Fruit fly (Drosophila melanogaster) whole organism, embryonic: Measurements from ENCODE around the gene Teh2.

Experiments used
- Abd-B ChIP-seq: fragments of 200-800 bp; sonication (Bioruptor generic); optimal IDR thresholded peaks from 2 replicates; lab custom pipeline; 2018; ENCODE audit warnings: missing biosample characterization, mild to moderate bottlenecking, missing genetic modification characterization, moderate library complexity
- Bgb ChIP-seq: fragments of 200-800 bp; sonication (Bioruptor generic); IDR thresholded peaks from 2 replicates; pipeline ENCODE4 v1.3.6; 2022; ENCODE audit warnings: missing biosample characterization, missing genetic modification characterization; ENCODE audit not compliant: partially characterized antibody
- CG10543 ChIP-seq: fragments of 200-800 bp; sonication (Bioruptor generic); optimal IDR thresholded peaks from 3 replicates; lab custom pipeline; 2017; ENCODE audit warnings: missing biosample characterization, mild to moderate bottlenecking, missing genetic modification characterization, moderate library complexity
- CG10654 ChIP-seq: fragments of 200-800 bp; sonication (Bioruptor generic); optimal IDR thresholded peaks from 2 replicates; lab custom pipeline; 2016; ENCODE audit warnings: missing biosample characterization, missing genetic modification characterization
- CG11085 ChIP-seq: fragments of 200-800 bp; sonication (Bioruptor generic); IDR thresholded peaks from 2 replicates; pipeline ENCODE4 v1.3.6; 2022; ENCODE audit warnings: missing biosample characterization, missing genetic modification characterization
- CG12104 ChIP-seq: fragments of 200-800 bp; sonication (Bioruptor generic); optimal IDR thresholded peaks from 3 replicates; lab custom pipeline; 2016; ENCODE audit warnings: missing biosample characterization, missing genetic modification characterization
- CG13123 ChIP-seq: fragments of 200-800 bp; sonication (Bioruptor generic); optimal IDR thresholded peaks from 2 replicates; lab custom pipeline; 2016; ENCODE audit warnings: missing biosample characterization, missing genetic modification characterization
- CG15269 ChIP-seq: fragments of 200-800 bp; sonication (Bioruptor generic); optimal IDR thresholded peaks from 2 replicates; lab custom pipeline; 2018; ENCODE audit warnings: missing biosample characterization, mild to moderate bottlenecking, missing genetic modification characterization, moderate library complexity
- CG17359 ChIP-seq: fragments of 200-800 bp; sonication (Bioruptor generic); optimal IDR thresholded peaks from 3 replicates; lab custom pipeline; 2018; ENCODE audit warnings: missing biosample characterization, mild to moderate bottlenecking, missing genetic modification characterization, moderate library complexity
- CG1792 ChIP-seq: fragments of 200-800 bp; sonication (Bioruptor generic); optimal IDR thresholded peaks from 2 replicates; lab custom pipeline; 2016; ENCODE audit warnings: missing biosample characterization, missing genetic modification characterization
- CG2120 ChIP-seq: fragments of 200-800 bp; sonication (Bioruptor generic); optimal IDR thresholded peaks from 3 replicates; lab custom pipeline; 2016; ENCODE audit warnings: missing biosample characterization, missing genetic modification characterization
- CG2875 ChIP-seq: fragments of 200-800 bp; sonication (Bioruptor generic); optimal IDR thresholded peaks from 2 replicates; lab custom pipeline; 2017; ENCODE audit warnings: missing biosample characterization, mild to moderate bottlenecking, missing genetic modification characterization, missing genetic modification reagents
- CG3838 ChIP-seq: fragments of 200-800 bp; sonication (Bioruptor generic); optimal IDR thresholded peaks from 3 replicates; lab custom pipeline; 2016; ENCODE audit warnings: missing biosample characterization, missing genetic modification characterization
- CG7963 ChIP-seq: fragments of 200-800 bp; sonication (Bioruptor generic); IDR thresholded peaks from 3 replicates; pipeline ENCODE4 v1.3.6; 2022; ENCODE audit warnings: missing biosample characterization, missing genetic modification characterization; ENCODE audit not compliant: partially characterized antibody
- CG7987 ChIP-seq: fragments of 200-800 bp; sonication (Bioruptor generic); optimal IDR thresholded peaks from 2 replicates; lab custom pipeline; 2018; ENCODE audit warnings: missing biosample characterization, mild to moderate bottlenecking, missing genetic modification characterization, moderate library complexity
- CG9609 ChIP-seq: fragments of 200-800 bp; sonication (Bioruptor generic); optimal IDR thresholded peaks from 3 replicates; lab custom pipeline; 2016; ENCODE audit warnings: missing biosample characterization, missing genetic modification characterization
- Camta ChIP-seq: fragments of 200-800 bp; sonication (Bioruptor generic); optimal IDR thresholded peaks from 2 replicates; lab custom pipeline; 2016; ENCODE audit warnings: missing biosample characterization, missing genetic modification characterization
- CkIIα-i1 ChIP-seq: fragments of 200-800 bp; sonication (Bioruptor generic); IDR thresholded peaks from 2 replicates; pipeline ENCODE4 v1.3.6; 2022; ENCODE audit warnings: missing biosample characterization, missing genetic modification characterization
- Ets65A ChIP-seq: fragments of 200-800 bp; sonication (Bioruptor generic); peaks from one replicate; lab custom pipeline; 2016; ENCODE audit warnings: missing biosample characterization, missing genetic modification characterization
- Gug ChIP-seq: fragments of 200-800 bp; sonication (Bioruptor generic); IDR thresholded peaks from 4 replicates; pipeline ENCODE4 v1.3.6; 2022; ENCODE audit warnings: missing biosample characterization, missing genetic modification characterization
- H2.0 ChIP-seq: fragments of 200-800 bp; sonication (Bioruptor generic); IDR thresholded peaks from 2 replicates; pipeline ENCODE4 v1.3.6; 2022; ENCODE audit warnings: missing biosample characterization, missing genetic modification characterization
- HLH3B ChIP-seq: fragments of 200-800 bp; sonication (Bioruptor generic); IDR thresholded peaks from 2 replicates; pipeline ENCODE4 v1.3.6; 2022; ENCODE audit warnings: missing biosample characterization, missing genetic modification characterization
- MBD-R2 ChIP-seq: fragments of 200-800 bp; sonication (Bioruptor generic); IDR thresholded peaks from 2 replicates; pipeline ENCODE4 v1.3.6; 2022; ENCODE audit warnings: missing biosample characterization, missing genetic modification characterization
- Mes4 ChIP-seq: fragments of 200-800 bp; sonication (Bioruptor generic); optimal IDR thresholded peaks from 2 replicates; lab custom pipeline; 2016; ENCODE audit warnings: missing biosample characterization, missing genetic modification characterization
- Ravus ChIP-seq: fragments of 200-800 bp; sonication (Bioruptor generic); IDR thresholded peaks from 2 replicates; pipeline ENCODE4 v1.3.6; 2022; ENCODE audit warnings: missing biosample characterization, missing genetic modification characterization
- TFAM ChIP-seq: fragments of 200-800 bp; sonication (Bioruptor generic); optimal IDR thresholded peaks from 2 replicates; lab custom pipeline; 2017; ENCODE audit warnings: missing biosample characterization, missing genetic modification characterization, inconsistent platforms
- Taf1 ChIP-seq: fragments of 200-800 bp; sonication (Bioruptor generic); IDR thresholded peaks from 2 replicates; pipeline ENCODE4 v1.3.6; 2022; ENCODE audit warnings: missing biosample characterization, missing genetic modification characterization
- az2 ChIP-seq: fragments of 200-800 bp; sonication (Bioruptor generic); optimal IDR thresholded peaks from 3 replicates; lab custom pipeline; 2016; ENCODE audit warnings: missing biosample characterization, missing genetic modification characterization
- bsh ChIP-seq, 2 experiments: fragments of 200-800 bp; sonication (Bioruptor generic); optimal IDR thresholded peaks; 2 replicates each; lab custom pipeline; 2017 to 2018; ENCODE audit warnings: mild to moderate bottlenecking in 2 of 2, missing biosample characterization in 2 of 2, missing genetic modification characterization in 2 of 2, moderate library complexity in 1 of 2
- chinmo ChIP-seq: fragments of 200-800 bp; sonication (Bioruptor generic); IDR thresholded peaks from 4 replicates; pipeline ENCODE4 v1.3.6; 2022; ENCODE audit warnings: missing biosample characterization, missing genetic modification characterization; ENCODE audit not compliant: partially characterized antibody
- crc ChIP-seq: fragments of 200-800 bp; sonication (Bioruptor generic); optimal IDR thresholded peaks from 2 replicates; lab custom pipeline; 2016; ENCODE audit warnings: missing biosample characterization, missing genetic modification characterization
- ems ChIP-seq: fragments of 200-800 bp; sonication (Bioruptor generic); optimal IDR thresholded peaks from 3 replicates; lab custom pipeline; 2016; ENCODE audit warnings: missing biosample characterization, missing genetic modification characterization
- ftz-f1 ChIP-seq: fragments of 200-800 bp; sonication (Bioruptor generic); optimal IDR thresholded peaks from 2 replicates; lab custom pipeline; 2016; ENCODE audit warnings: missing biosample characterization, missing genetic modification characterization
- grau ChIP-seq: fragments of 200-800 bp; optimal IDR thresholded peaks from 3 replicates; lab custom pipeline; 2019; ENCODE audit warnings: missing biosample characterization, mild to moderate bottlenecking, missing genetic modification characterization, moderate library complexity
- gro ChIP-seq: fragments of 200-800 bp; sonication (Bioruptor generic); optimal IDR thresholded peaks from 2 replicates; lab custom pipeline; 2016; ENCODE audit warnings: missing biosample characterization, missing genetic modification characterization
- hkb ChIP-seq, 2 experiments: fragments of 200-800 bp in 1 of 2; fragments of >200 bp in 1 of 2; sonication (Bioruptor generic) in 1 of 2; IDR thresholded peaks in 1 of 2; optimal IDR thresholded peaks in 1 of 2; 2 replicates each; pipeline versions ENCODE4 v1.3.6 to Lab custom; 2017 to 2022; ENCODE audit warnings: missing biosample characterization in 1 of 2, missing genetic modification characterization in 1 of 2
- ind ChIP-seq: fragments of 200-800 bp; sonication (Bioruptor generic); optimal IDR thresholded peaks from 3 replicates; lab custom pipeline; 2016; ENCODE audit warnings: missing biosample characterization, missing genetic modification characterization
- jigr1 ChIP-seq: fragments of 200-800 bp; sonication (Bioruptor generic); IDR thresholded peaks from 3 replicates; pipeline ENCODE4 v1.3.6; 2022; ENCODE audit warnings: missing biosample characterization, missing genetic modification characterization
- luna ChIP-seq: fragments of 200-800 bp; sonication (Bioruptor generic); optimal IDR thresholded peaks from 2 replicates; lab custom pipeline; 2016; ENCODE audit warnings: missing biosample characterization, missing genetic modification characterization
- pb ChIP-seq: fragments of 200-800 bp; sonication (Bioruptor generic); optimal IDR thresholded peaks from 3 replicates; lab custom pipeline; 2016; ENCODE audit warnings: missing biosample characterization, missing genetic modification characterization
- peb ChIP-seq: fragments of 200-800 bp; sonication (Bioruptor generic); IDR thresholded peaks from 2 replicates; pipeline ENCODE4 v1.3.6; 2022; ENCODE audit warnings: missing biosample characterization, missing genetic modification characterization
- pho ChIP-seq: fragments of 200-800 bp; sonication (Bioruptor generic); optimal IDR thresholded peaks from 2 replicates; lab custom pipeline; 2016; ENCODE audit warnings: missing biosample characterization, missing genetic modification characterization
- pita ChIP-seq: fragments of 200-800 bp; sonication (Bioruptor generic); optimal IDR thresholded peaks from 2 replicates; lab custom pipeline; 2017; ENCODE audit warnings: missing biosample characterization, mild to moderate bottlenecking, missing genetic modification characterization
- run ChIP-seq: fragments of 200-800 bp; sonication (Bioruptor generic); optimal IDR thresholded peaks from 3 replicates; lab custom pipeline; 2018; ENCODE audit warnings: missing biosample characterization, mild to moderate bottlenecking, missing genetic modification characterization
- tap ChIP-seq: fragments of 200-800 bp; optimal IDR thresholded peaks from 3 replicates; lab custom pipeline; 2019; ENCODE audit warnings: missing biosample characterization, mild to moderate bottlenecking, missing genetic modification characterization, moderate library complexity
- tgo ChIP-seq: fragments of 200-800 bp; sonication (Bioruptor generic); IDR thresholded peaks from 3 replicates; pipeline ENCODE4 v1.3.6; 2022; ENCODE audit warnings: missing biosample characterization, missing genetic modification characterization
- tin ChIP-seq: fragments of 200-800 bp; sonication (Bioruptor generic); optimal IDR thresholded peaks from 3 replicates; lab custom pipeline; 2016; ENCODE audit warnings: missing biosample characterization, missing genetic modification characterization
- tio ChIP-seq: fragments of 200-800 bp; sonication (Bioruptor generic); optimal IDR thresholded peaks from 2 replicates; lab custom pipeline; 2017; ENCODE audit warnings: missing biosample characterization, missing genetic modification characterization, inconsistent platforms
- ttk ChIP-seq: fragments of 200-800 bp; sonication (Bioruptor generic); IDR thresholded peaks from 2 replicates; pipeline ENCODE4 v2.1.2; 2022; ENCODE audit warnings: missing biosample characterization, missing genetic modification characterization
- zen ChIP-seq: fragments of 200-800 bp; sonication (Bioruptor generic); optimal IDR thresholded peaks from 3 replicates; lab custom pipeline; 2018; ENCODE audit warnings: missing biosample characterization, mild to moderate bottlenecking, missing genetic modification characterization, moderate library complexity
- zen2 ChIP-seq: fragments of 200-800 bp; sonication (Bioruptor generic); IDR thresholded peaks from 3 replicates; pipeline ENCODE4 v1.3.6; 2022; ENCODE audit warnings: missing biosample characterization, missing genetic modification characterization; ENCODE audit not compliant: partially characterized antibody

Gene Teh2

DNA sequence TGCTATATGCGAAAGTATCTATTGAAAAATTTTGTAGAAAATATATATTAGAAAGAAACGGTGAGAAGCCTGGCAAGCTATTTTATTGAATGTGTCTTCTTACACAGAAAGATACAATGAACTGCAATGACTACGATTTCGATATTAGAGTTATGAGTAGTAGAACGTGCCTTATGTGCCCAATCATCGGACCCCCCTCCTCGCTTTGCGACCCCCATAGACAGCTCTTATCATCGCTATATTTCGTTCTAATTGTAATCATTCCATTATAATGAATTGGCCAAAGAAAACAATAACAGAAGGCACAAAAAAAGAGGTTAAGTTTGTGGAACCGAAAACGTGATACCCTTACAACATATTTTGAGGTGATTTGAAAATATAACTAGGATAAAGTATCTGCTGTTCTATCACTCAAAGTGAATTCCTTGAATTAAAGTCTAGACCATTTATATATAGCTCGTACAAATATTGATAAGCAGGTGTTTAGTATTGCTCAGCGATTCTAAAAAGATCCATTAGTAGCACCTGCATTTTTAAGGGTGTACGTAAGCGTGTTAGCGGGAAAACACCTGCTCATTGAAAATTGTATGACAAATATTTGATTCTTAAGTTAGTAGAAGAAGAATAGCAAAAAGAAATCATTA lies 45.0 kb upstream of the Teh2 start (continued):
- no peak for TF ChIP-seq hkb (optimal IDR thresholded peaks at IDR 0.05; lab: Kevin White, UChicago)
- TF ChIP-seq hkb (GFP tag; IDR thresholded peaks at IDR 0.05; lab: Robert Waterston, UW), result no peak
- TF ChIP-seq Ravus (GFP tag; lab: Robert Waterston, UW), result no peak
- no peak for TF ChIP-seq bsh (GFP tag; optimal IDR thresholded peaks at IDR 0.05; lab: Kevin White, UChicago)
- TF ChIP-seq gro (GFP tag; lab: Kevin White, UChicago), result peak; percentile 22
- TF ChIP-seq peb (GFP tag; lab: Robert Waterston, UW), result no peak
- no peak for TF ChIP-seq az2 (GFP tag; lab: Kevin White, UChicago)
- no peak for TF ChIP-seq jigr1 (GFP tag; lab: Robert Waterston, UW)
- no peak for TF ChIP-seq ftz-f1
- no peak for TF ChIP-seq Camta
- TF ChIP-seq HLH3B (GFP tag; lab: Robert Waterston, UW), result no peak
- TF ChIP-seq CkIIα-i1 (GFP tag; lab: Robert Waterston, UW), result no peak
- no peak for TF ChIP-seq H2.0
- no peak for TF ChIP-seq ttk
- TF ChIP-seq Gug (GFP tag; lab: Robert Waterston, UW), result no peak
- TF ChIP-seq ind (GFP tag; lab: Kevin White, UChicago), result no peak
- TF ChIP-seq pita (GFP tag; lab: Kevin White, UChicago), result no peak
- peak; percentile 41 for TF ChIP-seq CG2120 (GFP tag; lab: Kevin White, UChicago)
- TF ChIP-seq Taf1 (GFP tag; lab: Robert Waterston, UW), result no peak
- no peak for TF ChIP-seq CG7987
- TF ChIP-seq TFAM, result no peak
- no peak for TF ChIP-seq tin (GFP tag; lab: Kevin White, UChicago)
- TF ChIP-seq CG7963, result no peak
- TF ChIP-seq pho (GFP tag; lab: Kevin White, UChicago), result no peak
- TF ChIP-seq Bgb (GFP tag; lab: Robert Waterston, UW), result no peak
- no peak for TF ChIP-seq CG9609
- TF ChIP-seq tio (GFP tag; lab: Kevin White, UChicago), result no peak
- TF ChIP-seq Mes4 (GFP tag; lab: Kevin White, UChicago), result no peak
- peak; percentile 9 for TF ChIP-seq CG15269 (tag; lab: Kevin White, UChicago)
- no peak for TF ChIP-seq CG17359 (tag; lab: Kevin White, UChicago)
- no peak for TF ChIP-seq CG13123 (GFP tag; lab: Kevin White, UChicago)
- TF ChIP-seq Abd-B, result no peak
- TF ChIP-seq ems, result no peak
- TF ChIP-seq CG2875 (GFP tag; lab: Kevin White, UChicago), result no peak
- TF ChIP-seq crc (GFP tag; lab: Kevin White, UChicago), result no peak
- TF ChIP-seq tgo (GFP tag; lab: Robert Waterston, UW), result no peak
- TF ChIP-seq luna, result no peak
- no peak for TF ChIP-seq CG11085 (GFP tag; lab: Robert Waterston, UW)
- TF ChIP-seq CG3838 (GFP tag; lab: Kevin White, UChicago), result no peak
- TF ChIP-seq CG10654 (GFP tag; lab: Kevin White, UChicago), result no peak
- TF ChIP-seq zen2, result no peak
- TF ChIP-seq MBD-R2 (GFP tag; lab: Robert Waterston, UW), result no peak
- no peak for TF ChIP-seq pb (GFP tag; lab: Kevin White, UChicago)
- TF ChIP-seq grau (tag; lab: Kevin White, UChicago), result peak; percentile 30
- no peak for TF ChIP-seq zen (tag; lab: Kevin White, UChicago)
- TF ChIP-seq run (tag; lab: Kevin White, UChicago), result no peak
- no peak for TF ChIP-seq tap (tag; lab: Kevin White, UChicago)
- TF ChIP-seq CG12104 (GFP tag; lab: Kevin White, UChicago), result no peak
- no peak for TF ChIP-seq Ets65A (GFP tag; lab: Kevin White, UChicago)
- no peak for TF ChIP-seq chinmo
- TF ChIP-seq CG10543 (GFP tag; lab: Kevin White, UChicago), result no peak
- no peak for TF ChIP-seq CG1792 (GFP tag; lab: Kevin White, UChicago)
